Worm (Caenorhabditis elegans) whole organism, L4/young adult: ENCODE data around the gene srlf-17.

Experiments used
- dao-5 ChIP-seq: sonication (generic microtip); optimal IDR thresholded peaks from 2 replicates; lab custom pipeline; 2016; ENCODE audit warnings: missing genotype, missing genetic modification characterization, moderate library complexity, missing compliant biosample characterization
- him-1 ChIP-seq: sonication (generic microtip); optimal IDR thresholded peaks from 2 replicates; lab custom pipeline; 2016; ENCODE audit warnings: missing genotype, missing genetic modification reagents, missing genetic modification characterization, missing compliant biosample characterization

- TF ChIP-seq dao-5 (tag; lab: Kevin White, UChicago) (no peak), him-1 (tag; lab: Kevin White, UChicago) (no peak)
These were observed 34.2 kb downstream of the srlf-17 start for ce11 chrIV:11068314-11068713.
